Worm (Caenorhabditis elegans): ENCODE measurements around the gene wrt-2.

The wrt-2 gene

ce11 chrX:3067052-3067451, 27.1 kb downstream of the wrt-2 start:
- TF ChIP-seq ces-1 (GFP tag; optimal IDR thresholded peaks at IDR 0.05): peak; percentile 48
- no peak for TF ChIP-seq mab-5 (tag; optimal IDR thresholded peaks at IDR 0.05)

ce11 chrX:3063274-3063673, 30.9 kb downstream of the wrt-2 start, which contains the start of gene ceh-30:
Gene ceh-30 (plus strand): TSS chrX:3063574.
- TF ChIP-seq ceh-39 (tag; optimal IDR thresholded peaks at IDR 0.05) (no peak), pha-4 (tag; optimal IDR thresholded peaks at IDR 0.05) (no peak), ceh-43 (GFP tag; optimal IDR thresholded peaks at IDR 0.05) (no peak), cnd-1 (tag; optimal IDR thresholded peaks at IDR 0.05) (no peak), elt-1 (tag; optimal IDR thresholded peaks at IDR 0.05; ENCODE audit: borderline replicate concordance, insufficient read depth) (no peak), snpc-4 (tag; optimal IDR thresholded peaks at IDR 0.05) (no peak), unc-39 (tag; optimal IDR thresholded peaks at IDR 0.05) (no peak), sptf-1 (tag; optimal IDR thresholded peaks at IDR 0.05) (no peak), elt-3 (tag; optimal IDR thresholded peaks at IDR 0.05) (no peak), tbx-8 (GFP tag; optimal IDR thresholded peaks at IDR 0.05) (no peak), M03D4.4 (tag; optimal IDR thresholded peaks at IDR 0.05) (no peak), nhr-2 (tag; optimal IDR thresholded peaks at IDR 0.05) (no peak), nhr-12 (tag; optimal IDR thresholded peaks at IDR 0.05) (no peak), flh-1 (GFP tag; optimal IDR thresholded peaks at IDR 0.05) (no peak), mls-2 (tag; optimal IDR thresholded peaks at IDR 0.05) (no peak), ztf-11 (tag; optimal IDR thresholded peaks at IDR 0.05) (no peak), nhr-28 (tag; optimal IDR thresholded peaks at IDR 0.05) (no peak), mep-1 (tag; optimal IDR thresholded peaks at IDR 0.05) (no peak), zip-8 (tag; optimal IDR thresholded peaks at IDR 0.05) (no peak), lin-13 (tag; optimal IDR thresholded peaks at IDR 0.05) (no peak)

- no peak for TF ChIP-seq blmp-1 (tag; optimal IDR thresholded peaks at IDR 0.05)
- TF ChIP-seq zip-8 (tag; optimal IDR thresholded peaks at IDR 0.05): peak; percentile 55
- TF ChIP-seq unc-39 (tag; optimal IDR thresholded peaks at IDR 0.05): no peak
- peak; percentile 75 for TF ChIP-seq nhr-2 (tag; optimal IDR thresholded peaks at IDR 0.05)
- no peak for TF ChIP-seq nhr-28 (tag; optimal IDR thresholded peaks at IDR 0.05)
- no peak for TF ChIP-seq sem-2 (GFP tag; optimal IDR thresholded peaks at IDR 0.05)
- no peak for TF ChIP-seq lin-13 (tag; optimal IDR thresholded peaks at IDR 0.05)
- no peak for TF ChIP-seq ham-2 (GFP tag; optimal IDR thresholded peaks at IDR 0.05)
Observed at ce11 chrX:3061698-3062097, 32.5 kb downstream of the wrt-2 start.

ce11 chrX:3059299-3059698, 34.9 kb downstream of the wrt-2 start, which contains the start of gene rsef-1:
Gene rsef-1 (minus strand): TSS chrX:3059399.
- TF ChIP-seq ztf-11 (tag; optimal IDR thresholded peaks at IDR 0.05) (no peak), ham-2 (GFP tag; optimal IDR thresholded peaks at IDR 0.05) (no peak), hlh-1 (tag; optimal IDR thresholded peaks at IDR 0.05) (no peak), ces-1 (GFP tag; optimal IDR thresholded peaks at IDR 0.05) (no peak), lin-32 (GFP tag; optimal IDR thresholded peaks at IDR 0.05) (no peak), nhr-237 (tag; optimal IDR thresholded peaks at IDR 0.05) (no peak)

- no peak for TF ChIP-seq lin-13 (tag; optimal IDR thresholded peaks at IDR 0.05)
- TF ChIP-seq flh-1 (GFP tag; optimal IDR thresholded peaks at IDR 0.05): no peak
Observed at ce11 chrX:3057656-3058055, 36.5 kb downstream of the wrt-2 start.

ce11 chrX:3056098-3056497, 38.1 kb downstream of the wrt-2 start:
- TF ChIP-seq ztf-11 (tag; optimal IDR thresholded peaks at IDR 0.05): no peak
- no peak for TF ChIP-seq sptf-1 (tag; optimal IDR thresholded peaks at IDR 0.05)
- TF ChIP-seq hlh-1 (tag; optimal IDR thresholded peaks at IDR 0.05): no peak
- no peak for TF ChIP-seq elt-3 (tag; optimal IDR thresholded peaks at IDR 0.05)
- no peak for TF ChIP-seq flh-1 (GFP tag; optimal IDR thresholded peaks at IDR 0.05)
- no peak for TF ChIP-seq lin-13 (tag; optimal IDR thresholded peaks at IDR 0.05)
- no peak for TF ChIP-seq nhr-12 (tag; optimal IDR thresholded peaks at IDR 0.05)

ce11 chrX:3054802-3055201, 39.3 kb downstream of the wrt-2 start, which contains the start of gene twk-26:
Gene twk-26 (minus strand): TSS chrX:3054824.
- TF ChIP-seq sem-2 (GFP tag; optimal IDR thresholded peaks at IDR 0.05) (no peak), elt-1 (tag; optimal IDR thresholded peaks at IDR 0.05; ENCODE audit: borderline replicate concordance, insufficient read depth) (no peak), sptf-1 (tag; optimal IDR thresholded peaks at IDR 0.05) (no peak), ztf-11 (tag; optimal IDR thresholded peaks at IDR 0.05) (no peak), nhr-237 (tag; optimal IDR thresholded peaks at IDR 0.05) (no peak), ceh-39 (tag; optimal IDR thresholded peaks at IDR 0.05) (no peak), cnd-1 (tag; optimal IDR thresholded peaks at IDR 0.05) (no peak), mls-2 (tag; optimal IDR thresholded peaks at IDR 0.05) (no peak), lsy-2 (tag; optimal IDR thresholded peaks at IDR 0.05) (no peak), unc-62 (GFP tag; optimal IDR thresholded peaks at IDR 0.05) (no peak), hlh-1 (tag; optimal IDR thresholded peaks at IDR 0.05) (no peak), nhr-2 (tag; optimal IDR thresholded peaks at IDR 0.05) (no peak), M03D4.4 (tag; optimal IDR thresholded peaks at IDR 0.05) (no peak), elt-3 (tag; optimal IDR thresholded peaks at IDR 0.05) (no peak), mep-1 (tag; optimal IDR thresholded peaks at IDR 0.05) (no peak), zip-8 (tag; optimal IDR thresholded peaks at IDR 0.05) (no peak), blmp-1 (tag; optimal IDR thresholded peaks at IDR 0.05) (no peak), unc-120 (tag; optimal IDR thresholded peaks at IDR 0.05; ENCODE audit: poor library complexity, severe bottlenecking) (no peak)

Measured in whole organism, mixed stage, embryonic.